Worm (Caenorhabditis elegans) whole organism, mixed stage, embryonic: ENCODE measurements around the gene bus-2.

ENCODE experiments used
- ceh-83 ChIP-seq: fragments of 200-800 bp; sonication (Bioruptor generic); optimal IDR thresholded peaks from 2 replicates; lab custom pipeline; 2018; ENCODE audit warnings: mild to moderate bottlenecking, missing genetic modification characterization, missing compliant biosample characterization
- ces-1 ChIP-seq: fragments of 150-350 bp; optimal IDR thresholded peaks from 2 replicates; lab custom pipeline; 2014; ENCODE audit warnings: missing biosample characterization, missing genetic modification reagents, missing genetic modification characterization
- nhr-237 ChIP-seq: fragments of 150-350 bp; optimal IDR thresholded peaks from 2 replicates; lab custom pipeline; 2014; ENCODE audit warnings: missing biosample characterization, missing genetic modification characterization
- nhr-76 ChIP-seq: sonication (generic microtip); optimal IDR thresholded peaks from 2 replicates; lab custom pipeline; 2017; ENCODE audit warnings: missing biosample characterization, missing genetic modification characterization
- snpc-4 ChIP-seq: fragments of 150-350 bp; optimal IDR thresholded peaks from 2 replicates; lab custom pipeline; 2014; ENCODE audit warnings: missing biosample characterization, missing genetic modification characterization
- tbx-8 ChIP-seq: fragments of 200-800 bp; sonication (Bioruptor generic); optimal IDR thresholded peaks from 2 replicates; lab custom pipeline; 2018; ENCODE audit warnings: mild to moderate bottlenecking, missing genetic modification characterization, moderate library complexity, missing compliant biosample characterization
- ztf-11 ChIP-seq: fragments of 150-350 bp; optimal IDR thresholded peaks from 2 replicates; lab custom pipeline; 2014; ENCODE audit warnings: missing biosample characterization, missing genetic modification characterization

DNA sequence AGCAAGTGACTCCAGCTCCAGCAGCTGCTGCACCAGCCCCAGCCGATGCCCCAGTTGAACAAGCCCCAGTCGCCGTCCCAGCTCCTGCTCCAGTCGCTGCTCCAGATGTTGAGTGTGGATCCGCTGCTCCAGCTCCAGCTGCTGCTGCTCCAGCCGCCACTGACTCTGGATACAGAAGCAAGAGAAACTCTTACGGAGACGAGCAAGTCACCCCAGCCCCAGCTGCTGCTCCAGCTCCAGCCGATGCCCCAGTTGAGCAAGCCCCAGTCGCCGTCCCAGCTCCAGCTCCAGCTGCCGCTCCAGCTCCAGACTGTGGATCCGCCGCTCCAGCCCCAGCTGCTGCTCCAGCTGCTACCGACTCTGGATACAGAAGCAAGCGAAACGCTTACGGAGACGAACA is 21.9 kb downstream of the bus-2 start:
- no peak for TF ChIP-seq ztf-11 (tag; lab: Kevin White, UChicago)
- TF ChIP-seq ces-1: no peak
- no peak for TF ChIP-seq snpc-4 (tag; lab: Kevin White, UChicago)
- no peak for TF ChIP-seq nhr-76 (tag; lab: Kevin White, UChicago)
- no peak for TF ChIP-seq nhr-237 (tag; lab: Kevin White, UChicago)
- no peak for TF ChIP-seq tbx-8 (GFP tag; lab: Kevin White, UChicago)
- TF ChIP-seq ceh-83 (GFP tag; lab: Kevin White, UChicago): no peak
